Worm (Caenorhabditis elegans) whole organism, late embryonic: ENCODE data around the gene fbxa-44.

Source experiments
- C08G9.2 ChIP-seq: sonication (generic microtip); optimal IDR thresholded peaks from 2 replicates; lab custom pipeline; 2016; ENCODE audit warnings: mild to moderate bottlenecking, missing genetic modification characterization, moderate library complexity, missing compliant biosample characterization
- C38D4.7 ChIP-seq: fragments of 200-800 bp; sonication (Bioruptor generic); optimal IDR thresholded peaks from 2 replicates; lab custom pipeline; 2018; ENCODE audit warnings: mild to moderate bottlenecking, missing genetic modification characterization, moderate library complexity, missing compliant biosample characterization
- F13H6.1 ChIP-seq: sonication (generic microtip); optimal IDR thresholded peaks from 2 replicates; lab custom pipeline; 2016; ENCODE audit warnings: missing genetic modification characterization, missing compliant biosample characterization
- Y22D7AL.16 ChIP-seq: sonication (generic microtip); optimal IDR thresholded peaks from 2 replicates; lab custom pipeline; 2016; ENCODE audit warnings: missing genetic modification characterization, missing compliant biosample characterization
- ahr-1 ChIP-seq: sonication (generic microtip); optimal IDR thresholded peaks from 2 replicates; lab custom pipeline; 2016; ENCODE audit warnings: missing genetic modification characterization, missing compliant biosample characterization
- ama-1 ChIP-seq: fragments of 150-350 bp; optimal IDR thresholded peaks from 2 replicates; lab custom pipeline; 2014
- ceh-14 ChIP-seq: sonication (generic microtip); optimal IDR thresholded peaks from 2 replicates; lab custom pipeline; 2016; ENCODE audit warnings: missing genotype, missing genetic modification characterization, missing compliant biosample characterization
- ceh-22 ChIP-seq: sonication (generic microtip); optimal IDR thresholded peaks from 2 replicates; lab custom pipeline; 2017; ENCODE audit warnings: missing biosample characterization, missing genetic modification characterization
- ceh-24 ChIP-seq: sonication (generic microtip); optimal IDR thresholded peaks from 2 replicates; lab custom pipeline; 2016; ENCODE audit warnings: mild to moderate bottlenecking, missing genetic modification characterization, missing compliant biosample characterization
- ceh-31 ChIP-seq: sonication (generic microtip); optimal IDR thresholded peaks from 2 replicates; lab custom pipeline; 2016; ENCODE audit warnings: missing genetic modification characterization, missing compliant biosample characterization
- ceh-34 ChIP-seq: sonication (generic microtip); optimal IDR thresholded peaks from 2 replicates; lab custom pipeline; 2016; ENCODE audit warnings: mild to moderate bottlenecking, missing genetic modification characterization, missing compliant biosample characterization
- ceh-45 ChIP-seq: fragments of 200-800 bp; sonication (Bioruptor generic); IDR thresholded peaks from 2 replicates; pipeline ENCODE4 v1.3.6; 2022; ENCODE audit warnings: missing genetic modification reagents, missing genetic modification characterization, missing compliant biosample characterization
- ceh-6 ChIP-seq: fragments of 200-800 bp; sonication (Bioruptor generic); optimal IDR thresholded peaks from 2 replicates; lab custom pipeline; 2018; ENCODE audit warnings: mild to moderate bottlenecking, missing genetic modification characterization, missing compliant biosample characterization
- ceh-9 ChIP-seq: sonication (generic microtip); optimal IDR thresholded peaks from 2 replicates; lab custom pipeline; 2016; ENCODE audit warnings: mild to moderate bottlenecking, missing genetic modification characterization, inconsistent platforms, missing compliant biosample characterization
- dmd-4 ChIP-seq: sonication (generic microtip); optimal IDR thresholded peaks from 2 replicates; lab custom pipeline; 2016; ENCODE audit warnings: borderline replicate concordance, missing genetic modification characterization, missing compliant biosample characterization
- dve-1 ChIP-seq: sonication (generic microtip); optimal IDR thresholded peaks from 2 replicates; lab custom pipeline; 2017; ENCODE audit warnings: antibody characterized with exemption, mild to moderate bottlenecking, missing genetic modification characterization, missing compliant biosample characterization
- ets-4 ChIP-seq: sonication (generic microtip); optimal IDR thresholded peaks from 2 replicates; lab custom pipeline; 2016; ENCODE audit warnings: missing genetic modification characterization, missing compliant biosample characterization
- fax-1 ChIP-seq: sonication (generic microtip); optimal IDR thresholded peaks from 2 replicates; lab custom pipeline; 2016; ENCODE audit warnings: missing genotype, missing genetic modification characterization, missing compliant biosample characterization
- fkh-10 ChIP-seq: fragments of 150-350 bp; optimal IDR thresholded peaks from 2 replicates; lab custom pipeline; 2014; ENCODE audit warnings: missing biosample characterization, missing genetic modification reagents, missing genetic modification characterization
- fkh-6 ChIP-seq: sonication (generic microtip); optimal IDR thresholded peaks from 2 replicates; lab custom pipeline; 2016; ENCODE audit warnings: missing genetic modification characterization, missing compliant biosample characterization
- hlh-13 ChIP-seq: fragments of 200-800 bp; sonication (Bioruptor generic); optimal IDR thresholded peaks from 2 replicates; lab custom pipeline; 2018; ENCODE audit warnings: mild to moderate bottlenecking, missing genetic modification characterization, missing compliant biosample characterization
- hlh-6 ChIP-seq: sonication (generic microtip); optimal IDR thresholded peaks from 2 replicates; lab custom pipeline; 2016; ENCODE audit warnings: missing genotype, missing genetic modification characterization, missing compliant biosample characterization
- lim-6 ChIP-seq: sonication (generic microtip); optimal IDR thresholded peaks from 2 replicates; lab custom pipeline; 2016; ENCODE audit warnings: missing genetic modification characterization, missing compliant biosample characterization
- lin-11 ChIP-seq: fragments of 200-800 bp; sonication (Bioruptor generic); optimal IDR thresholded peaks from 2 replicates; lab custom pipeline; 2018; ENCODE audit warnings: mild to moderate bottlenecking, missing genetic modification characterization, missing compliant biosample characterization
- madf-2 ChIP-seq: sonication (generic microtip); optimal IDR thresholded peaks from 2 replicates; lab custom pipeline; 2017; ENCODE audit warnings: missing genetic modification characterization, missing compliant biosample characterization
- mec-3 ChIP-seq: sonication (generic microtip); optimal IDR thresholded peaks from 2 replicates; lab custom pipeline; 2016; ENCODE audit warnings: borderline replicate concordance, missing genetic modification characterization, missing compliant biosample characterization
- nhr-232 ChIP-seq: sonication (generic microtip); optimal IDR thresholded peaks from 2 replicates; lab custom pipeline; 2016; ENCODE audit warnings: missing genetic modification characterization, missing compliant biosample characterization
- npax-4 ChIP-seq: sonication (generic microtip); optimal IDR thresholded peaks from 2 replicates; lab custom pipeline; 2016; ENCODE audit warnings: missing genetic modification characterization, missing compliant biosample characterization
- pax-1 ChIP-seq: fragments of 150-350 bp; optimal IDR thresholded peaks from 2 replicates; lab custom pipeline; 2014; ENCODE audit warnings: missing biosample characterization, missing genetic modification characterization
- pros-1 ChIP-seq: fragments of 150-350 bp; optimal IDR thresholded peaks from 2 replicates; lab custom pipeline; 2014; ENCODE audit warnings: missing biosample characterization, missing genetic modification reagents, missing genetic modification characterization
- ref-2 ChIP-seq: sonication (generic microtip); optimal IDR thresholded peaks from 2 replicates; lab custom pipeline; 2016; ENCODE audit warnings: missing genetic modification characterization, missing compliant biosample characterization
- sox-2 ChIP-seq: fragments of 200-800 bp; sonication (Bioruptor generic); IDR thresholded peaks from 2 replicates; pipeline ENCODE4 v1.3.6; 2022; ENCODE audit warnings: missing genetic modification reagents, missing genetic modification characterization, missing compliant biosample characterization
- sox-4 ChIP-seq: sonication (generic microtip); optimal IDR thresholded peaks from 2 replicates; lab custom pipeline; 2017; ENCODE audit warnings: mild to moderate bottlenecking, missing genetic modification characterization, inconsistent platforms, missing compliant biosample characterization
- syd-9 ChIP-seq: sonication (generic microtip); optimal IDR thresholded peaks from 2 replicates; lab custom pipeline; 2016; ENCODE audit warnings: mild to moderate bottlenecking, missing genetic modification characterization, moderate library complexity, missing compliant biosample characterization
- tbx-2 ChIP-seq: sonication (generic microtip); optimal IDR thresholded peaks from 2 replicates; lab custom pipeline; 2016; ENCODE audit warnings: missing genetic modification characterization, missing compliant biosample characterization
- tbx-7 ChIP-seq: sonication (generic microtip); optimal IDR thresholded peaks from 2 replicates; lab custom pipeline; 2016; ENCODE audit warnings: missing genotype, missing genetic modification characterization, missing compliant biosample characterization
- ttx-3 ChIP-seq: sonication (generic microtip); optimal IDR thresholded peaks from 2 replicates; lab custom pipeline; 2016; ENCODE audit warnings: missing genetic modification reagents, missing genetic modification characterization, missing compliant biosample characterization
- unc-42 ChIP-seq: sonication (generic microtip); optimal IDR thresholded peaks from 2 replicates; lab custom pipeline; 2016; ENCODE audit warnings: missing genotype, missing genetic modification characterization, missing compliant biosample characterization
- zip-5 ChIP-seq: sonication (generic microtip); optimal IDR thresholded peaks from 2 replicates; lab custom pipeline; 2016; ENCODE audit warnings: missing genetic modification characterization, missing compliant biosample characterization

The fbxa-44 gene

DNA sequence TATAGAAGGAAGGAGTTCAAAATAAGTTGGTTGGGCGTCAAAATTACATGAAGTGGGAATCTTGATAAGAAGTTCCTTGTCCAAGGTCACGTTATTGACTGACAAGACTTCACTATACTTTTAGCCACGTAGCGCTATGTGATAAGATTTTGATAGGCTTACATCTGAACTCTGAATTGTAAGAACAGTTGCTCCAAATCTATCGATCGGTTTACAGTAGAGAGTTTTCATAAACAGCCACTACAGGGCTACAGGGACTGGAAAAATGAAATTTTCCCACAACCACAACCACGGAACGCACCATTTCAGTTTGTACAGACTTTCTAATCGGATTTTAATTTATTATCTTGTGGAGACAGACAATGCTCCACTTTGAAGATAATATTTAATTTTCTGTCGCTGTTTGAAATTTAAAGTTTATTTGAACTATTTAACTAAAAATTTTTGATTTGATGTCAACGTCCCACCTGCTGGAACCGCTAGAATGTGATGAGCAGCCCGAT is 31.0 kb upstream of the fbxa-44 start, which contains the start of the genes clec-31 and clec-22:
Gene clec-31, minus strand, starts transcription at position 101 of the 503 bp plus-strand sequence.
Gene clec-22, plus strand, starts transcription at position 453 of the 503 bp plus-strand sequence.
- no peak for TF ChIP-seq npax-4 (tag; lab: Kevin White, UChicago)
- no peak for TF ChIP-seq madf-2 (tag; lab: Kevin White, UChicago)
- no peak for TF ChIP-seq ahr-1
- TF ChIP-seq fkh-6 (tag; lab: Kevin White, UChicago), result no peak
- no peak for TF ChIP-seq zip-5 (tag; lab: Kevin White, UChicago)
- no peak for TF ChIP-seq mec-3
- TF ChIP-seq ttx-3 (tag; lab: Kevin White, UChicago), result no peak
- no peak for TF ChIP-seq dmd-4 (tag; lab: Kevin White, UChicago)
- TF ChIP-seq sox-4 (tag; lab: Kevin White, UChicago), result no peak
- TF ChIP-seq fkh-10, result no peak
- no peak for TF ChIP-seq ceh-22 (tag; lab: Kevin White, UChicago)

- no peak for TF ChIP-seq ama-1 (lab: Kevin White, UChicago)
- TF ChIP-seq ceh-6 (GFP tag; lab: Kevin White, UChicago), result no peak
- TF ChIP-seq lin-11 (tag; lab: Kevin White, UChicago), result no peak
- TF ChIP-seq ceh-45, result no peak
Observed at ce11 chrV:16861719-16862118, 27.4 kb upstream of the fbxa-44 start, which contains the start of the genes clec-32 and clec-24. TSS of gene clec-32 (minus strand) at chrV:16861819. TSS of gene clec-24 (plus strand) at chrV:16862012.

DNA sequence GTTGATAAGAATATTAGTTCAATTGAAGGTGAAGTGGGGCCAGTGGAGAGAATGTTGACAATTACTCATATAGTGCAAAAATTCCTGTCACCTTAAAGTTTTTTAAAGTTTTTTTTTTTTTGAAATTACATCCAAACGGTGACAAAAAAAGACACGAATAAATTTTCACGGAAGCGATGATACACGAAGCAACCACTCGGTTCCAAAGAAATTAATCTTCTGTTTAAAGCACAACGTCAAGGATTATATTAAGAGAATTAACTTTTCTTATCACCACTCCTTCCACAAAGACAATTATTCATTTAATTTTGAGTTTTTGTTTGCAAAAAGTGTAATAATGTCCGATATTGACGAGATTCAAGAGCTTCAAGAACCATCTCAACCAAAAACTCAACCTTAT is 23.7 kb upstream of the fbxa-44 start, which contains the start of gene clec-28:
Gene clec-28, plus strand, starts transcription at position 301 of the 400 bp plus-strand sequence.
- no peak for TF ChIP-seq ref-2
- TF ChIP-seq F13H6.1 (tag; lab: Kevin White, UChicago), result no peak
- no peak for TF ChIP-seq ceh-31 (tag; lab: Kevin White, UChicago)
- no peak for TF ChIP-seq dve-1 (tag; lab: Kevin White, UChicago)
- no peak for TF ChIP-seq Y22D7AL.16 (tag; lab: Kevin White, UChicago)
- TF ChIP-seq nhr-232 (tag; lab: Kevin White, UChicago), result no peak
- TF ChIP-seq ceh-14 (tag; lab: Kevin White, UChicago), result no peak
- TF ChIP-seq ceh-34 (tag; lab: Kevin White, UChicago), result no peak
- TF ChIP-seq ceh-24 (tag; lab: Kevin White, UChicago), result no peak
- TF ChIP-seq tbx-2 (tag; lab: Kevin White, UChicago), result no peak
- TF ChIP-seq C38D4.7 (GFP tag; lab: Kevin White, UChicago), result no peak
- no peak for TF ChIP-seq hlh-13 (GFP tag; lab: Kevin White, UChicago)

ce11 chrV:16869740-16870139 is 19.3 kb upstream of the fbxa-44 start, which contains the start of gene clec-33:
TSS of gene clec-33 (minus strand) at chrV:16869840.
- TF ChIP-seq hlh-6 (tag; lab: Kevin White, UChicago), result no peak
- TF ChIP-seq pax-1 (tag; lab: Kevin White, UChicago), result no peak
- TF ChIP-seq syd-9 (tag; lab: Kevin White, UChicago), result no peak
- TF ChIP-seq npax-4 (tag; lab: Kevin White, UChicago), result no peak
- no peak for TF ChIP-seq pros-1
- no peak for TF ChIP-seq ets-4 (tag; lab: Kevin White, UChicago)
- no peak for TF ChIP-seq fkh-10
- no peak for TF ChIP-seq unc-42 (tag; lab: Kevin White, UChicago)
- TF ChIP-seq fax-1 (tag; lab: Kevin White, UChicago), result no peak
- TF ChIP-seq lim-6 (tag; lab: Kevin White, UChicago), result no peak
- TF ChIP-seq sox-2, result no peak
- TF ChIP-seq ref-2, result no peak
- TF ChIP-seq ceh-9 (tag; lab: Kevin White, UChicago), result no peak
- no peak for TF ChIP-seq dve-1 (tag; lab: Kevin White, UChicago)
- TF ChIP-seq tbx-7 (tag; lab: Kevin White, UChicago), result no peak
- TF ChIP-seq ceh-22 (tag; lab: Kevin White, UChicago), result no peak
- TF ChIP-seq C08G9.2 (tag; lab: Kevin White, UChicago), result no peak
- TF ChIP-seq C38D4.7 (GFP tag; lab: Kevin White, UChicago), result no peak
- TF ChIP-seq lin-11 (tag; lab: Kevin White, UChicago), result no peak
- no peak for TF ChIP-seq ttx-3 (tag; lab: Kevin White, UChicago)
- TF ChIP-seq, all 69 proteins: peak for 0
